Fruit fly (Drosophila melanogaster): ENCODE results near the gene CG9168.

- TF ChIP-seq psq (optimal IDR thresholded peaks at IDR 0.05), result no peak
- TF ChIP-seq insv (optimal IDR thresholded peaks at IDR 0.05), result no peak
- TF ChIP-seq Myc (optimal IDR thresholded peaks at IDR 0.05), result no peak
- no peak for TF ChIP-seq h (optimal IDR thresholded peaks at IDR 0.05)
Measured at dm6 chr3L:1368201-1368617, 42.6 kb upstream of the CG9168 start.

Measured in Kc167 (cell line).